Worm (Caenorhabditis elegans) whole organism, L4/young adult: ENCODE measurements around the gene B0365.9.

Source experiments
- W03F9.2 ChIP-seq: fragments of 150-350 bp; optimal IDR thresholded peaks from 2 replicates; lab custom pipeline; 2014; ENCODE audit warnings: missing biosample characterization, missing genetic modification characterization
- him-1 ChIP-seq: sonication (generic microtip); optimal IDR thresholded peaks from 2 replicates; lab custom pipeline; 2016; ENCODE audit warnings: missing genotype, missing genetic modification reagents, missing genetic modification characterization, missing compliant biosample characterization

DNA sequence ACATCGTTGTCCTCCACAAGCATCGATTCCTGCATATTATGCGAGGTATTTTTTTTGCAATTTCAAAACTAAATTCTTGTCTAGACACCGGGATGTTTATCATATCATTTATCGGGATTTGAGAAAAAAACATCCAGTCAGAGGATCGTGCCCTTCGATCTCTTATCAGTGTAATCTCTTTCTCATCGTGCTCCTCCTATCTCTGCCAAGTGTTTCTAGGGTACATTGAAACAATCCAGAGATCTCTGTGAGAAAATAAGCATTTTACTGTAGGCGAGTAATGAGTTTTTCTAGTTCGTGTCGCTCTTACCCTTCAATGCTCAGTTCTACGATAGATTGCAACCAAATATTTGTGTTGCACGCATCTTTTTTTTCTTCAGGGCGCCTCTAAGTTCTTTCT, 44.9 kb downstream of the B0365.9 start:
- TF ChIP-seq him-1 (tag; lab: Kevin White, UChicago) (no peak), W03F9.2 (tag; lab: Kevin White, UChicago) (no peak)
